Fruit fly (Drosophila melanogaster): ENCODE measurements around the gene CG15210.

CG15210 gene

DNA sequence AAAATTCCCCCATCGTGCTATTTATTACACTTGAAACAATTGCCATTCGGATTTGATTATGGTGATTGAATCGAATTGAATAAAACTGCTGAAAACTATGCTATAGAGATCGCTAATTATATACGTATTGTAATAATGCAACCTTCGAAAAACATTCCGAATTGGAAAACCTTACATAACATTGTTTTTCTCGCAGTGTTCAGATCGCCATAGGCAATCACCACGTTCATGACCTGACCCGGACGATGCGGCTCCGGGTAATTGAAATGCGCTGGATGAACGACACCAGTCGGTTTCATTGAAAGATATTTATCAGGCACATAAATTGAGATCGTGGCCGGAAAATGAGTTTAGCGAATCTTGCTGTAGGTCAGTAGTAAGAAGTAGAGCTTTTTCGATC is 43.8 kb downstream of the CG15210 start:
- TF ChIP-seq Smox (GFP tag; optimal IDR thresholded peaks at IDR 0.05) (no peak), CG6163 (GFP tag; IDR thresholded peaks at IDR 0.05) (no peak), pdm3 (GFP tag; optimal IDR thresholded peaks at IDR 0.05) (peak; percentile 17), CG8119 (GFP tag; IDR thresholded peaks at IDR 0.05) (no peak), CG4318 (GFP tag; optimal IDR thresholded peaks at IDR 0.05) (no peak), fd59A (GFP tag; optimal IDR thresholded peaks at IDR 0.05) (no peak), CG32006 (GFP tag; optimal IDR thresholded peaks at IDR 0.05) (no peak), CG31627 (GFP tag; optimal IDR thresholded peaks at IDR 0.05) (peak; percentile 17), Sox14 (GFP tag; optimal IDR thresholded peaks at IDR 0.05) (no peak), Hr4 (GFP tag; optimal IDR thresholded peaks at IDR 0.05) (no peak), Eip93F (GFP tag; optimal IDR thresholded peaks at IDR 0.05) (no peak), CG7368 (GFP tag; optimal IDR thresholded peaks at IDR 0.05) (no peak), Sox15 (GFP tag; optimal IDR thresholded peaks at IDR 0.05) (no peak), topi (GFP tag; optimal IDR thresholded peaks at IDR 0.05) (peak; percentile 31), CG11902 (GFP tag; optimal IDR thresholded peaks at IDR 0.05) (no peak), CG6808 (GFP tag; optimal IDR thresholded peaks at IDR 0.05) (no peak), CG3919 (GFP tag; optimal IDR thresholded peaks at IDR 0.05) (peak; percentile 18), cyc (GFP tag; optimal IDR thresholded peaks at IDR 0.05) (peak; percentile 16), CG3032 (tag; optimal IDR thresholded peaks at IDR 0.05) (no peak), CG6854 (GFP tag; optimal IDR thresholded peaks at IDR 0.05) (no peak), Hr38 (GFP tag; optimal IDR thresholded peaks at IDR 0.05) (no peak), vri (GFP tag; optimal IDR thresholded peaks at IDR 0.05) (no peak), CG8319 (GFP tag; optimal IDR thresholded peaks at IDR 0.05) (no peak), OdsH (GFP tag; optimal IDR thresholded peaks at IDR 0.05) (no peak), CG34406 (GFP tag; optimal IDR thresholded peaks at IDR 0.05) (no peak), Eip78C (GFP tag) (peak; percentile 51), Lpt (GFP tag; optimal IDR thresholded peaks at IDR 0.05) (no peak), CG9139 (GFP tag; optimal IDR thresholded peaks at IDR 0.05) (no peak), achi (GFP tag; optimal IDR thresholded peaks at IDR 0.05) (no peak), CG6276 (GFP tag; optimal IDR thresholded peaks at IDR 0.05) (no peak), dsx (GFP tag; optimal IDR thresholded peaks at IDR 0.05; ENCODE audit: poor library complexity, severe bottlenecking) (no peak), CG10631 (GFP tag; optimal IDR thresholded peaks at IDR 0.05) (no peak), fkh (GFP tag; optimal IDR thresholded peaks at IDR 0.05) (no peak), Met (GFP tag; optimal IDR thresholded peaks at IDR 0.05) (peak; percentile 32), CG16779 (tag; optimal IDR thresholded peaks at IDR 0.05) (no peak), net (GFP tag; optimal IDR thresholded peaks at IDR 0.05) (no peak), Hr39 (GFP tag; optimal IDR thresholded peaks at IDR 0.05) (peak; percentile 26), CG6792 (GFP tag; optimal IDR thresholded peaks at IDR 0.05) (peak; percentile 1), lz (GFP tag; optimal IDR thresholded peaks at IDR 0.05) (peak; percentile 23), Gug (GFP tag; IDR thresholded peaks at IDR 0.05) (no peak), svp (GFP tag) (peak; percentile 88), ss (GFP tag; optimal IDR thresholded peaks at IDR 0.05) (no peak), eg (GFP tag; IDR thresholded peaks at IDR 0.05) (no peak), CG10669 (GFP tag; optimal IDR thresholded peaks at IDR 0.05) (no peak), spab (GFP tag; optimal IDR thresholded peaks at IDR 0.05) (no peak), acj6 (GFP tag; optimal IDR thresholded peaks at IDR 0.05) (no peak), CG1621 (tag; optimal IDR thresholded peaks at IDR 0.05) (no peak), CG11294 (GFP tag; IDR thresholded peaks at IDR 0.05) (no peak), CG8632 (GFP tag; optimal IDR thresholded peaks at IDR 0.05) (no peak), esn (GFP tag; optimal IDR thresholded peaks at IDR 0.05) (peak; percentile 22), CG11762 (GFP tag; optimal IDR thresholded peaks at IDR 0.05; ENCODE audit: insufficient read depth) (no peak), Sox102F (GFP tag; optimal IDR thresholded peaks at IDR 0.05) (peak; percentile 24), Eip75B (GFP tag; optimal IDR thresholded peaks at IDR 0.05) (no peak), fd85E (GFP tag; optimal IDR thresholded peaks at IDR 0.05) (no peak)
